Worm (Caenorhabditis elegans) whole organism, L4 larva: ENCODE measurements around the gene tdo-2.

Source experiments
- D1046.2 ChIP-seq: fragments of 200-800 bp; sonication (Bioruptor generic); IDR thresholded peaks from 2 replicates; pipeline ENCODE4 v1.3.6; 2022; ENCODE audit warnings: missing genetic modification characterization, missing compliant biosample characterization
- F44E2.7 ChIP-seq: fragments of 200-800 bp; sonication (Bioruptor generic); IDR thresholded peaks from 2 replicates; pipeline ENCODE4 v2.1.2; 2022; ENCODE audit warnings: missing genetic modification characterization, missing compliant biosample characterization
- R02D3.7 ChIP-seq: fragments of 150-350 bp; sonication (generic microtip); optimal IDR thresholded peaks from 3 replicates; lab custom pipeline; 2014; ENCODE audit warnings: missing biosample characterization, missing genetic modification characterization
- T20F7.1 ChIP-seq: fragments of 200-800 bp; sonication (Bioruptor generic); optimal IDR thresholded peaks from 2 replicates; lab custom pipeline; 2018; ENCODE audit warnings: mild to moderate bottlenecking, missing genetic modification characterization, missing compliant biosample characterization
- Y105C5A.15 ChIP-seq: fragments of 200-800 bp; sonication (Bioruptor generic); IDR thresholded peaks from 2 replicates; pipeline ENCODE4 v1.3.6; 2022; ENCODE audit warnings: missing genetic modification characterization, missing compliant biosample characterization
- Y48G9A.11 ChIP-seq: fragments of 200-800 bp; sonication (Bioruptor generic); IDR thresholded peaks from 2 replicates; pipeline ENCODE4 v1.3.6; 2022; ENCODE audit warnings: missing genetic modification reagents, missing genetic modification characterization, missing compliant biosample characterization
- ZK337.2 ChIP-seq: fragments of 200-800 bp; sonication (Bioruptor generic); IDR thresholded peaks from 2 replicates; pipeline ENCODE4 v1.3.6; 2022; ENCODE audit warnings: missing genetic modification reagents, missing genetic modification characterization, missing compliant biosample characterization
- ZK546.5 ChIP-seq, 2 experiments: sonication (generic microtip); optimal IDR thresholded peaks; 2 replicates each; lab custom pipeline; 2017; ENCODE audit warnings: missing biosample characterization in 2 of 2, missing genetic modification characterization in 2 of 2
- aha-1 ChIP-seq: fragments of 150-350 bp; peaks from one replicate; lab custom pipeline; 2014; ENCODE audit warnings: missing biosample characterization, missing genetic modification characterization
- ama-1 ChIP-seq: fragments of 150-350 bp; optimal IDR thresholded peaks from 2 replicates; lab custom pipeline; 2014; ENCODE audit warnings: inconsistent platforms, mixed read lengths
- arid-1 ChIP-seq: fragments of 200-800 bp; sonication (Bioruptor generic); conservative IDR thresholded peaks from 2 replicates; pipeline ENCODE4 v1.3.6; 2022; ENCODE audit warnings: missing genetic modification reagents, missing genetic modification characterization, missing compliant biosample characterization
- attf-4 ChIP-seq: sonication (generic microtip); optimal IDR thresholded peaks from 3 replicates; lab custom pipeline; 2017; ENCODE audit warnings: missing biosample characterization, missing genetic modification characterization
- ceh-28 ChIP-seq: fragments of 150-350 bp; optimal IDR thresholded peaks from 2 replicates; lab custom pipeline; 2014; ENCODE audit warnings: missing biosample characterization, missing genetic modification reagents, missing genetic modification characterization
- ceh-44 ChIP-seq: fragments of 200-800 bp; sonication (Bioruptor generic); IDR thresholded peaks from 2 replicates; pipeline ENCODE4 v1.3.6; 2022; ENCODE audit warnings: missing genetic modification reagents, missing genetic modification characterization, missing compliant biosample characterization
- ces-1 ChIP-seq: fragments of 150-350 bp; sonication (generic microtip); optimal IDR thresholded peaks from 4 replicates; lab custom pipeline; 2014; ENCODE audit warnings: missing biosample characterization, missing genetic modification reagents, missing genetic modification characterization
- dmd-8 ChIP-seq: fragments of 200-800 bp; sonication (Bioruptor generic); IDR thresholded peaks from 2 replicates; pipeline ENCODE4 v1.3.6; 2022; ENCODE audit warnings: missing genetic modification characterization, missing compliant biosample characterization
- dve-1 ChIP-seq: sonication (generic microtip); optimal IDR thresholded peaks from 2 replicates; lab custom pipeline; 2017; ENCODE audit warnings: antibody characterized with exemption, mild to moderate bottlenecking, missing genetic modification characterization, missing compliant biosample characterization; ENCODE audit not compliant: insufficient read depth
- egl-43 ChIP-seq: fragments of 200-800 bp; sonication (Bioruptor generic); IDR thresholded peaks from 2 replicates; pipeline ENCODE4 v1.3.6; 2022; ENCODE audit warnings: missing genetic modification reagents, missing genetic modification characterization, missing compliant biosample characterization
- fos-1 ChIP-seq: fragments of 150-350 bp; optimal IDR thresholded peaks from 2 replicates; lab custom pipeline; 2014; ENCODE audit warnings: missing biosample characterization, missing genetic modification characterization
- hlh-11 ChIP-seq: fragments of 200-800 bp; sonication (Bioruptor generic); optimal IDR thresholded peaks from 2 replicates; lab custom pipeline; 2018; ENCODE audit warnings: mild to moderate bottlenecking, missing genetic modification characterization, missing compliant biosample characterization
- hlh-30 ChIP-seq: sonication (generic microtip); optimal IDR thresholded peaks from 2 replicates; lab custom pipeline; 2017; ENCODE audit warnings: antibody characterized with exemption, mild to moderate bottlenecking, missing genetic modification characterization, missing compliant biosample characterization; ENCODE audit not compliant: insufficient read depth
- jun-1 ChIP-seq: fragments of 150-350 bp; optimal IDR thresholded peaks from 2 replicates; lab custom pipeline; 2014; ENCODE audit warnings: missing biosample characterization, missing genetic modification reagents, missing genetic modification characterization
- lim-7 ChIP-seq: fragments of 200-800 bp; sonication (Bioruptor generic); IDR thresholded peaks from 2 replicates; pipeline ENCODE4 v1.3.6; 2022; ENCODE audit warnings: missing genetic modification characterization, missing compliant biosample characterization
- lin-1 ChIP-seq: fragments of 200-800 bp; sonication (Bioruptor generic); IDR thresholded peaks from 2 replicates; pipeline ENCODE4 v1.3.6; 2022; ENCODE audit warnings: missing genetic modification reagents, missing genetic modification characterization, missing compliant biosample characterization
- lin-29 ChIP-seq: fragments of 200-800 bp; sonication (Bioruptor generic); IDR thresholded peaks from 2 replicates; pipeline ENCODE4 v1.3.6; 2022; ENCODE audit warnings: missing genetic modification reagents, missing genetic modification characterization, missing compliant biosample characterization
- lin-38 ChIP-seq: fragments of 200-800 bp; sonication (Bioruptor generic); IDR thresholded peaks from 2 replicates; pipeline ENCODE4 v1.3.6; 2022; ENCODE audit warnings: missing genetic modification reagents, missing genetic modification characterization, missing compliant biosample characterization
- mdl-1 ChIP-seq, 2 experiments: fragments of 150-350 bp in 1 of 2; sonication (generic microtip) in 1 of 2; optimal IDR thresholded peaks; 2 replicates each; lab custom pipeline; 2014 to 2017; ENCODE audit warnings: missing biosample characterization in 2 of 2, missing genetic modification characterization in 2 of 2
- mes-2 ChIP-seq: sonication (generic microtip); optimal IDR thresholded peaks from 2 replicates; lab custom pipeline; 2016; ENCODE audit warnings: missing genotype, mild to moderate bottlenecking, missing genetic modification characterization, missing compliant biosample characterization; ENCODE audit not compliant: poor library complexity, severe bottlenecking
- mxl-2 ChIP-seq: fragments of 200-800 bp; sonication (Bioruptor generic); conservative IDR thresholded peaks from 2 replicates; pipeline ENCODE4 v1.3.6; 2022; ENCODE audit warnings: missing genetic modification reagents, missing genetic modification characterization, missing compliant biosample characterization
- mxl-3 ChIP-seq: fragments of 200-800 bp; sonication (Bioruptor generic); optimal IDR thresholded peaks from 2 replicates; lab custom pipeline; 2018; ENCODE audit warnings: mild to moderate bottlenecking, missing genetic modification characterization, missing compliant biosample characterization
- nhr-25 ChIP-seq: sonication (generic microtip); optimal IDR thresholded peaks from 2 replicates; lab custom pipeline; 2017; ENCODE audit warnings: missing genetic modification characterization, mild to moderate bottlenecking, missing compliant biosample characterization, antibody characterized with exemption, moderate library complexity, borderline replicate concordance; ENCODE audit not compliant: insufficient read depth
- nhr-28 ChIP-seq: fragments of 150-350 bp; optimal IDR thresholded peaks from 2 replicates; lab custom pipeline; 2014; ENCODE audit warnings: missing biosample characterization, missing genetic modification characterization
- nhr-42 ChIP-seq: fragments of 200-800 bp; sonication (Bioruptor generic); IDR thresholded peaks from 2 replicates; pipeline ENCODE4 v1.3.6; 2022; ENCODE audit warnings: missing genetic modification characterization, missing compliant biosample characterization
- nhr-76 ChIP-seq: fragments of 150-350 bp; optimal IDR thresholded peaks from 2 replicates; lab custom pipeline; 2014; ENCODE audit warnings: missing biosample characterization, missing genetic modification characterization
- nhr-77 ChIP-seq: fragments of 150-350 bp; optimal IDR thresholded peaks from 2 replicates; lab custom pipeline; 2014; ENCODE audit warnings: missing biosample characterization, missing genetic modification characterization
- pha-4 ChIP-seq, 2 experiments: fragments of 150-350 bp in 1 of 2; fragments of 200-800 bp in 1 of 2; sonication (Bioruptor generic) in 1 of 2; IDR thresholded peaks in 1 of 2; optimal IDR thresholded peaks in 1 of 2; 2 replicates each; pipeline versions ENCODE4 v1.3.6 to Lab custom; 2014 to 2022; ENCODE audit warnings: missing genetic modification characterization in 2 of 2, missing genetic modification reagents in 2 of 2, missing biosample characterization in 1 of 2, missing compliant biosample characterization in 1 of 2
- php-3 ChIP-seq: fragments of 200-800 bp; sonication (Bioruptor generic); IDR thresholded peaks from 2 replicates; pipeline ENCODE4 v1.3.6; 2022; ENCODE audit warnings: missing genetic modification reagents, missing genetic modification characterization, missing compliant biosample characterization
- pqm-1 ChIP-seq: sonication (generic microtip); optimal IDR thresholded peaks from 2 replicates; lab custom pipeline; 2017; ENCODE audit warnings: missing biosample characterization, missing genetic modification characterization
- rbr-2 ChIP-seq: sonication (generic microtip); optimal IDR thresholded peaks from 2 replicates; lab custom pipeline; 2016; ENCODE audit warnings: missing genotype, missing genetic modification characterization, missing compliant biosample characterization
- saeg-2 ChIP-seq: fragments of 200-800 bp; sonication (Bioruptor generic); IDR thresholded peaks from 2 replicates; pipeline ENCODE4 v1.3.6; 2022; ENCODE audit warnings: missing genetic modification reagents, missing genetic modification characterization, missing compliant biosample characterization
- sdz-12 ChIP-seq: fragments of 200-800 bp; sonication (Bioruptor generic); optimal IDR thresholded peaks from 2 replicates; lab custom pipeline; 2018; ENCODE audit warnings: mild to moderate bottlenecking, missing genetic modification characterization, missing compliant biosample characterization
- skn-1 ChIP-seq: fragments of 150-350 bp; optimal IDR thresholded peaks from 2 replicates; lab custom pipeline; 2014; ENCODE audit warnings: missing biosample characterization, missing genetic modification characterization
- snpc-1.2 ChIP-seq: fragments of 200-800 bp; sonication (Bioruptor generic); IDR thresholded peaks from 2 replicates; pipeline ENCODE4 v1.3.6; 2022; ENCODE audit warnings: missing genetic modification reagents, missing genetic modification characterization, missing compliant biosample characterization
- tag-97 ChIP-seq: fragments of 200-800 bp; sonication (Bioruptor generic); IDR thresholded peaks from 2 replicates; pipeline ENCODE4 v1.3.6; 2022; ENCODE audit warnings: missing genetic modification characterization, missing compliant biosample characterization
- tra-1 ChIP-seq: fragments of 200-800 bp; sonication (Bioruptor generic); IDR thresholded peaks from 2 replicates; pipeline ENCODE4 v1.3.6; 2022; ENCODE audit warnings: missing genetic modification reagents, missing genetic modification characterization, missing compliant biosample characterization
- unc-130 ChIP-seq: sonication (generic microtip); optimal IDR thresholded peaks from 2 replicates; lab custom pipeline; 2016; ENCODE audit warnings: missing genetic modification reagents, missing genetic modification characterization, missing compliant biosample characterization
- zag-1 ChIP-seq: fragments of 150-350 bp; optimal IDR thresholded peaks from 2 replicates; lab custom pipeline; 2014; ENCODE audit warnings: missing biosample characterization, missing genetic modification characterization
- ztf-11 ChIP-seq: fragments of 150-350 bp; optimal IDR thresholded peaks from 2 replicates; lab custom pipeline; 2014; ENCODE audit warnings: missing biosample characterization, missing genetic modification characterization

The tdo-2 gene

DNA sequence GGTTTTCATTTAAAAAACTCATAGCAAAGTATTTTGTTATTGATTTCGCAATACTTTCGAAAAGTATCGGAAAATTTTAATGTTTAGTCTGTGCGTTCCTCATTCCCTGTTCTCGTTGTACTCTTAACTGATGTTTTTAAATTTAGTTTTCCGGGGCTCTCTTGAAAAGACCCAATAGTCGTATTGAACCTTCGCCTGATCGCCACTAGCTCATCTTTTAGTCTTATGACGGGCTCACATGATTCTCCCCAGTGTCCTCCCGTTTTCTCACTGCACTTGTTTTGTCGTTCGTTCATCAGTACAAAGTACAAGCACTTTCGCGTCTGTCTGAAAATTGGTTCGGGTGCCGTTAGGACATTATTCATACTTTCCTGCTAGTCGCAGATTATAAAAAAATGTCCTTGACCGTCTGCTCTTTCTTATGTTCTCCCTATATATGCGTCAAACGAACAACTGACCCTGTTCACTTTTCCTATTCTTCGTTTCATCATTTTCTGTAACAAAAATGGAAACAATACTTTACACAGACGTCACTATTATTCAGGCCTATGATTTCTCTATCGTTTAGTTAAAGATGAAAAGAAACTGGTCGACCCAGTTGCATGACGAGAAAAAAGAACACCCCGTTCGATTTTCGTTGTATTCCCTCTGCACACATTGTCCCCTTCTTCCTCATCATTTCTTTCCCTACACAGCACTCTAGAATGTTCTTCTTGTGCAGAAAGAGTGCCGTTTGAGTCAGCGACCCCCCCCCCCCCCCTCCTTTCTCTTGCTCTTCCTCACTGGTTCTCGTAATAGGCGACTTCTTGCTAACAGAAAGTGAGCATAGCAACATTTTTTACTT is 19.9 kb upstream of the tdo-2 start, which contains the start of gene ubq-1 (continued):
- TF ChIP-seq egl-43 (peak; percentile 37; the same call in 1 of the 2 replicates), Y105C5A.15 (GFP tag; lab: Robert Waterston, UW) (no peak), pha-4 (GFP tag; IDR thresholded peaks at IDR 0.05; lab: Robert Waterston, UW) (peak; percentile 27; the same call in 1 of the 2 replicates), pha-4 (tag; optimal IDR thresholded peaks at IDR 0.05; lab: Kevin White, UChicago) (no peak), tag-97 (no peak), ztf-11 (tag; lab: Kevin White, UChicago) (no peak), mxl-2 (no peak), lin-38 (GFP tag; lab: Robert Waterston, UW) (no peak), ceh-28 (no peak), fos-1 (tag; lab: Kevin White, UChicago) (no peak), R02D3.7 (tag; lab: Kevin White, UChicago) (no peak), arid-1 (GFP tag; lab: Robert Waterston, UW) (0 out of 2 replicates have a peak, but pooled peaks have one; percentile 3), Y48G9A.11 (GFP tag; lab: Robert Waterston, UW) (no peak), ama-1 (no peak), snpc-1.2 (GFP tag; lab: Robert Waterston, UW) (no peak), attf-4 (tag; lab: Kevin White, UChicago) (no peak), ces-1 (GFP tag; lab: Kevin White, UChicago) (no peak), skn-1 (tag; lab: Kevin White, UChicago) (no peak), unc-130 (GFP tag; lab: Kevin White, UChicago) (no peak), ZK546.5 (tag; optimal IDR thresholded peaks at IDR 0.05; lab: Kevin White, UChicago) (no peak), nhr-42 (GFP tag; lab: Robert Waterston, UW) (no peak), aha-1 (tag; lab: Kevin White, UChicago) (peak; percentile 48), sdz-12 (GFP tag; lab: Kevin White, UChicago) (no peak), jun-1 (tag; lab: Kevin White, UChicago) (no peak), rbr-2 (tag; lab: Kevin White, UChicago) (no peak), hlh-11 (tag; lab: Kevin White, UChicago) (no peak), nhr-28 (no peak), nhr-76 (tag; lab: Kevin White, UChicago) (no peak), lin-1 (GFP tag; lab: Robert Waterston, UW) (no peak), dve-1 (no peak), nhr-77 (tag; lab: Kevin White, UChicago) (no peak), saeg-2 (GFP tag; lab: Robert Waterston, UW) (no peak)

DNA sequence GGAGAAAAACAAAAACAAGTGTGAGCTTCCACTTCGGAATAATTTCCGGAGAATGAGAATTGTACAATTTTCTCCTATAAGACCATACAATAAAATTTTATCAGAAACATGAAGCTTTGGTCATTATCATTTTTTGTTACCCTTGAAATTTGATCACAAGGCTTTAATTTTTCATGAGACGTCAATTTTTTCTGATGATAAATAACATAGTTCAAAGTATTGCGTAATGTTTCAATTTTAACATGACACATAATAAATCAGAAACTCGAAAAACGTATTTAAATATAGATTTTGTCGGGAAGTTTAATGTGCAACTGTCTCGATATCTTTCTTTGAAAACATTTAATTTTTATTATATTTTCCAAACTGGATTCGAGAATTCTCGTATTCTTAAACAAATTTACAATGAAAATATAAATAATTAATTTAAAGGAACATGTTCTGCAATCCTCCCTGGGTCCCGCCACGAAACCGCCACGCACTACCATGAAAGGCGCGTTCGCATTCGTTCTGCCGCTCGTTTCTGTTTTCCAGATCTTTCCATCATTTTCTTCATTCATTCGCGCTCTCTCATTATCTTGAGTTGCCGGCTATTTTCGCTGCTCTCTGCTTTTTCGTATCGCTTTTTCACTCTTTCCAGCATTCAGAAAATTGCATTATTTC is 19.2 kb upstream of the tdo-2 start:
- TF ChIP-seq lim-7 (GFP tag; lab: Robert Waterston, UW): no peak
- no peak for TF ChIP-seq dmd-8 (GFP tag; lab: Robert Waterston, UW)
- TF ChIP-seq mxl-3 (GFP tag; lab: Kevin White, UChicago): no peak
- TF ChIP-seq php-3 (GFP tag; lab: Robert Waterston, UW): peak; percentile 78
- TF ChIP-seq D1046.2 (GFP tag; lab: Robert Waterston, UW): no peak
- TF ChIP-seq skn-1 (tag; lab: Kevin White, UChicago): no peak
- TF ChIP-seq tra-1 (GFP tag; lab: Robert Waterston, UW): 0 out of 2 replicates have a peak, but pooled peaks have one; percentile 13
- TF ChIP-seq hlh-30 (tag; lab: Kevin White, UChicago): peak; percentile 67
- no peak for TF ChIP-seq mdl-1 (tag; optimal IDR thresholded peaks at IDR 0.05; lab: Kevin White, UChicago)
- peak; percentile 27 for TF ChIP-seq mes-2
- no peak for TF ChIP-seq zag-1 (tag; lab: Kevin White, UChicago)
- no peak for TF ChIP-seq nhr-25 (tag; lab: Kevin White, UChicago)
- TF ChIP-seq lin-29 (GFP tag; lab: Robert Waterston, UW): no peak
- peak; percentile 84 for TF ChIP-seq unc-130 (GFP tag; lab: Kevin White, UChicago)
- TF ChIP-seq ZK337.2 (GFP tag; lab: Robert Waterston, UW): no peak
- no peak for TF ChIP-seq ztf-11 (tag; lab: Kevin White, UChicago)
- TF ChIP-seq ceh-44 (GFP tag; lab: Robert Waterston, UW): peak; percentile 18; the same call in 1 of the 2 replicates
- peak; percentile 73 for TF ChIP-seq dve-1
- TF ChIP-seq F44E2.7 (GFP tag; lab: Robert Waterston, UW): no peak
- peak; percentile 23 for TF ChIP-seq T20F7.1
- TF ChIP-seq pqm-1 (tag; lab: Kevin White, UChicago): peak; percentile 23
